Worm (Caenorhabditis elegans) whole organism, L4 larva: ENCODE measurements around the gene lat-2.

Experiments
- D1046.2 ChIP-seq: fragments of 200-800 bp; sonication (Bioruptor generic); IDR thresholded peaks from 2 replicates; pipeline ENCODE4 v1.3.6; 2022; ENCODE audit warnings: missing genetic modification characterization, missing compliant biosample characterization
- F44E2.7 ChIP-seq: fragments of 200-800 bp; sonication (Bioruptor generic); IDR thresholded peaks from 2 replicates; pipeline ENCODE4 v2.1.2; 2022; ENCODE audit warnings: missing genetic modification characterization, missing compliant biosample characterization
- T26A8.4 ChIP-seq: fragments of 200-800 bp; sonication (Bioruptor generic); IDR thresholded peaks from 2 replicates; pipeline ENCODE4 v1.3.6; 2022; ENCODE audit warnings: missing genetic modification characterization, missing compliant biosample characterization
- Y48G9A.11 ChIP-seq: fragments of 200-800 bp; sonication (Bioruptor generic); IDR thresholded peaks from 2 replicates; pipeline ENCODE4 v1.3.6; 2022; ENCODE audit warnings: missing genetic modification reagents, missing genetic modification characterization, missing compliant biosample characterization
- Y5F2A.4 ChIP-seq: fragments of 200-800 bp; sonication (Bioruptor generic); optimal IDR thresholded peaks from 2 replicates; lab custom pipeline; 2018; ENCODE audit warnings: mild to moderate bottlenecking, missing genetic modification characterization, missing compliant biosample characterization
- Y75B8A.6 ChIP-seq: fragments of 200-800 bp; sonication (Bioruptor generic); IDR thresholded peaks from 2 replicates; pipeline ENCODE4 v1.3.6; 2022; ENCODE audit warnings: missing genetic modification reagents, missing genetic modification characterization, missing compliant biosample characterization
- ZK337.2 ChIP-seq: fragments of 200-800 bp; sonication (Bioruptor generic); IDR thresholded peaks from 2 replicates; pipeline ENCODE4 v1.3.6; 2022; ENCODE audit warnings: missing genetic modification reagents, missing genetic modification characterization, missing compliant biosample characterization
- ZK546.5 ChIP-seq, 2 experiments: sonication (generic microtip); optimal IDR thresholded peaks; 2 replicates each; lab custom pipeline; 2017; ENCODE audit warnings: missing biosample characterization in 2 of 2, missing genetic modification characterization in 2 of 2
- aly-2 ChIP-seq: sonication (generic microtip); optimal IDR thresholded peaks from 2 replicates; lab custom pipeline; 2018; ENCODE audit warnings: missing biosample characterization, missing genetic modification characterization
- arid-1 ChIP-seq: fragments of 200-800 bp; sonication (Bioruptor generic); conservative IDR thresholded peaks from 2 replicates; pipeline ENCODE4 v1.3.6; 2022; ENCODE audit warnings: missing genetic modification reagents, missing genetic modification characterization, missing compliant biosample characterization
- attf-4 ChIP-seq: sonication (generic microtip); optimal IDR thresholded peaks from 3 replicates; lab custom pipeline; 2017; ENCODE audit warnings: missing biosample characterization, missing genetic modification characterization
- ceh-28 ChIP-seq: fragments of 150-350 bp; optimal IDR thresholded peaks from 2 replicates; lab custom pipeline; 2014; ENCODE audit warnings: missing biosample characterization, missing genetic modification reagents, missing genetic modification characterization
- ceh-32 ChIP-seq: sonication (generic microtip); optimal IDR thresholded peaks from 2 replicates; lab custom pipeline; 2016; ENCODE audit warnings: mild to moderate bottlenecking, missing genetic modification characterization, missing compliant biosample characterization; ENCODE audit not compliant: poor library complexity
- ceh-62 ChIP-seq: sonication (generic microtip); optimal IDR thresholded peaks from 2 replicates; lab custom pipeline; 2017; ENCODE audit warnings: missing biosample characterization, missing genetic modification characterization
- ceh-82 ChIP-seq: sonication (generic microtip); optimal IDR thresholded peaks from 2 replicates; lab custom pipeline; 2017; ENCODE audit warnings: missing biosample characterization, missing genetic modification characterization
- daf-12 ChIP-seq: fragments of 150-350 bp; optimal IDR thresholded peaks from 2 replicates; lab custom pipeline; 2014; ENCODE audit warnings: missing biosample characterization, missing genetic modification reagents, missing genetic modification characterization
- daf-16 ChIP-seq, 3 experiments: sonication (generic microtip); optimal IDR thresholded peaks; 2 replicates each; lab custom pipeline; 2016 to 2017; ENCODE audit warnings: missing genetic modification characterization in 3 of 3, missing genetic modification reagents in 3 of 3, mild to moderate bottlenecking in 2 of 3, missing compliant biosample characterization in 2 of 3, missing biosample characterization in 1 of 3, moderate library complexity in 1 of 3
- dmd-8 ChIP-seq: fragments of 200-800 bp; sonication (Bioruptor generic); IDR thresholded peaks from 2 replicates; pipeline ENCODE4 v1.3.6; 2022; ENCODE audit warnings: missing genetic modification characterization, missing compliant biosample characterization
- dmd-9 ChIP-seq: fragments of 200-800 bp; sonication (Bioruptor generic); IDR thresholded peaks from 2 replicates; pipeline ENCODE4 v1.3.6; 2022; ENCODE audit warnings: missing genetic modification reagents, missing genetic modification characterization, missing compliant biosample characterization
- egl-27 ChIP-seq: sonication (generic microtip); optimal IDR thresholded peaks from 3 replicates; lab custom pipeline; 2017; ENCODE audit warnings: missing biosample characterization, missing genetic modification reagents, missing genetic modification characterization
- fkh-10 ChIP-seq: fragments of 150-350 bp; optimal IDR thresholded peaks from 2 replicates; lab custom pipeline; 2014; ENCODE audit warnings: missing biosample characterization, missing genetic modification reagents, missing genetic modification characterization
- fos-1 ChIP-seq: fragments of 150-350 bp; optimal IDR thresholded peaks from 2 replicates; lab custom pipeline; 2014; ENCODE audit warnings: missing biosample characterization, missing genetic modification characterization
- gei-8 ChIP-seq: fragments of 200-800 bp; sonication (Bioruptor generic); optimal IDR thresholded peaks from 2 replicates; lab custom pipeline; 2018; ENCODE audit warnings: mild to moderate bottlenecking, missing genetic modification characterization, missing compliant biosample characterization
- hlh-11 ChIP-seq: fragments of 200-800 bp; sonication (Bioruptor generic); optimal IDR thresholded peaks from 2 replicates; lab custom pipeline; 2018; ENCODE audit warnings: mild to moderate bottlenecking, missing genetic modification characterization, missing compliant biosample characterization
- lsy-2 ChIP-seq, 2 experiments: fragments of 150-350 bp in 1 of 2; sonication (generic microtip) in 1 of 2; optimal IDR thresholded peaks; 2 replicates each; lab custom pipeline; 2014 to 2017; ENCODE audit warnings: missing biosample characterization in 2 of 2, missing genetic modification characterization in 2 of 2
- madf-5 ChIP-seq, 2 experiments: fragments of 200-800 bp; sonication (Bioruptor generic); IDR thresholded peaks; 2 replicates each; pipeline ENCODE4 v1.3.6; 2022; ENCODE audit warnings: missing compliant biosample characterization in 2 of 2, missing genetic modification characterization in 2 of 2
- mxl-2 ChIP-seq: fragments of 200-800 bp; sonication (Bioruptor generic); conservative IDR thresholded peaks from 2 replicates; pipeline ENCODE4 v1.3.6; 2022; ENCODE audit warnings: missing genetic modification reagents, missing genetic modification characterization, missing compliant biosample characterization
- nhr-10 ChIP-seq: fragments of 150-350 bp; optimal IDR thresholded peaks from 2 replicates; lab custom pipeline; 2014; ENCODE audit warnings: missing biosample characterization, missing genetic modification characterization
- nhr-102 ChIP-seq: sonication (generic microtip); optimal IDR thresholded peaks from 2 replicates; lab custom pipeline; 2016; ENCODE audit warnings: mild to moderate bottlenecking, missing genetic modification characterization, moderate library complexity, missing compliant biosample characterization
- nhr-11 ChIP-seq: fragments of 150-350 bp; optimal IDR thresholded peaks from 2 replicates; lab custom pipeline; 2014; ENCODE audit warnings: missing biosample characterization, missing genetic modification characterization
- nhr-111 ChIP-seq: fragments of 200-800 bp; sonication (Bioruptor generic); optimal IDR thresholded peaks from 2 replicates; lab custom pipeline; 2018; ENCODE audit warnings: mild to moderate bottlenecking, missing genetic modification characterization, missing compliant biosample characterization
- nhr-48 ChIP-seq: sonication (generic microtip); optimal IDR thresholded peaks from 2 replicates; lab custom pipeline; 2016; ENCODE audit warnings: mild to moderate bottlenecking, missing genetic modification characterization, missing compliant biosample characterization
- sdz-12 ChIP-seq: fragments of 200-800 bp; sonication (Bioruptor generic); optimal IDR thresholded peaks from 2 replicates; lab custom pipeline; 2018; ENCODE audit warnings: mild to moderate bottlenecking, missing genetic modification characterization, missing compliant biosample characterization
- set-16 ChIP-seq: fragments of 200-800 bp; sonication (Bioruptor generic); IDR thresholded peaks from 2 replicates; pipeline ENCODE4 v1.3.6; 2022; ENCODE audit warnings: missing genetic modification reagents, missing genetic modification characterization, missing compliant biosample characterization
- snpc-4 ChIP-seq: fragments of 150-350 bp; optimal IDR thresholded peaks from 2 replicates; lab custom pipeline; 2014; ENCODE audit warnings: missing biosample characterization, missing genetic modification characterization
- unc-39 ChIP-seq: sonication (generic microtip); optimal IDR thresholded peaks from 2 replicates; lab custom pipeline; 2017; ENCODE audit warnings: missing biosample characterization, missing genetic modification characterization
- zip-11 ChIP-seq: fragments of 200-800 bp; sonication (Bioruptor generic); IDR thresholded peaks from 2 replicates; pipeline ENCODE4 v1.3.6; 2022; ENCODE audit warnings: missing genetic modification characterization, missing compliant biosample characterization

Gene lat-2

DNA sequence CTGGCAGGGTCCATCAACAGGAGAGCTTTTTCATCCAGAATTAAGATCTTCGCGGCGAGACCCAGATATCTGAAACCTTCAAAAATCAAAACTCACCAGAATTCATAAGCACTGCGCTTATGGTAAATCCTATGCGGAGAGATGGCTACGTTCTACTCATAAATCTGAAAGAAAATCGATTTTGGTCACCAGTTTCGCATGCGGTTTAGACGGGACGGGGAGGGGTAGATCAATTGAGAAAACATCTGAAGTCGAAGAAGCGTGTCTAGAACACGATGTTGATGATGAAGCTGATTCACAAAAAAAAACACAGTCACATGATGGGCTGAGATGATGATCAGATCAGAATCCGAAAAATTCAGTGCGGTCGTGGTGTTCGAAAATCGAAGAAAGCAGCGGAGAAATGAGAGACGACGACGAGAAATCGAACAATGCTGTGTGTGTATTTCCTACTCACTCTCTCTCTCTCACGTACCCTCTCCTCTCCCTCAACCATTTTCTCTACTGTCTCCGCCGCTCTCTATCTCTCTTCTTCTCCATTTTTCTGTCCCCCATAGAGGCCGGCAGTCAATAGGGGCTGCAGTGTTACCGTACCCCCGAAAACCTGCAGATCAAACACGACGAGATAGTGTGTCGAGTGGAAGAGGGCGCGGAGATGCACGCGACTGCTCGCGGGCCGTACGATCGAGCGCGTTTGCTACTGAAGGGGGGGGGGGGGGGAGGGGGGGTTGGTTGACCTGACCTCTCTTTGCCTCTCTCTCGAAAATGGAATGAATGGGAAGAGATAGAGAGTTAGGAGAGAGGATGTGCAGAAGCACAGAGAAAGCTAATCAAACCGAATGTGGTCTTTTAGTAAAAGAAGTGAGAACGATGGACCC, 17.7 kb downstream of the lat-2 start, which contains the start of gene ntl-2 (continued):
- TF ChIP-seq T26A8.4: peak; percentile 92
- peak in 1 of 2 experiments; percentile 93; a peak in 2 of 4 replicates for TF ChIP-seq madf-5 (GFP tag; IDR thresholded peaks at IDR 0.05; lab: Robert Waterston, UW)
- TF ChIP-seq ZK546.5 (tag; optimal IDR thresholded peaks at IDR 0.05; lab: Kevin White, UChicago): peak; percentile 32 to 96
- TF ChIP-seq Y48G9A.11: no peak
- no peak for TF ChIP-seq snpc-4 (tag; lab: Kevin White, UChicago)
- no peak for TF ChIP-seq attf-4 (tag; lab: Kevin White, UChicago)
- peak; percentile 67 for TF ChIP-seq gei-8 (GFP tag; lab: Kevin White, UChicago)
- TF ChIP-seq dmd-8 (GFP tag; lab: Robert Waterston, UW): no peak
- no peak for TF ChIP-seq aly-2 (tag; lab: Kevin White, UChicago)
- TF ChIP-seq ceh-62 (tag; lab: Kevin White, UChicago): no peak
- no peak for TF ChIP-seq nhr-111 (GFP tag; lab: Kevin White, UChicago)
- peak; percentile 99 for TF ChIP-seq hlh-11
- TF ChIP-seq arid-1 (GFP tag; lab: Robert Waterston, UW): peak; percentile 86
- TF ChIP-seq sdz-12 (GFP tag; lab: Kevin White, UChicago): peak; percentile 61
- TF ChIP-seq ceh-28 (tag; lab: Kevin White, UChicago): peak; percentile 71
- no peak for TF ChIP-seq daf-12 (tag; lab: Kevin White, UChicago)
- TF ChIP-seq lsy-2 (tag; optimal IDR thresholded peaks at IDR 0.05; lab: Kevin White, UChicago): peak; percentile 98 to 99
- TF ChIP-seq ZK337.2: 0 out of 2 replicates have a peak, but pooled peaks have one; percentile 19
- TF ChIP-seq dmd-9 (GFP tag; lab: Robert Waterston, UW): peak; percentile 87
- peak; percentile 90 for TF ChIP-seq nhr-11 (tag; lab: Kevin White, UChicago)
- TF ChIP-seq nhr-102 (tag; lab: Kevin White, UChicago): peak; percentile 79
- no peak for TF ChIP-seq Y75B8A.6
- TF ChIP-seq fos-1 (tag; lab: Kevin White, UChicago): no peak
- 0 out of 2 replicates have a peak, but pooled peaks have one; percentile 27 for TF ChIP-seq mxl-2 (GFP tag; lab: Robert Waterston, UW)
- 0 out of 2 replicates have a peak, but pooled peaks have one; percentile 7 for TF ChIP-seq F44E2.7
- TF ChIP-seq unc-39 (tag; lab: Kevin White, UChicago): no peak
- peak in 1 of 2 experiments; percentile 81 for TF ChIP-seq daf-16 (GFP tag; optimal IDR thresholded peaks at IDR 0.05; lab: Kevin White, UChicago)
- TF ChIP-seq daf-16 (tag; optimal IDR thresholded peaks at IDR 0.05; lab: Kevin White, UChicago): peak; percentile 88
- TF ChIP-seq ceh-82: no peak
- peak; percentile 14 for TF ChIP-seq nhr-10
- peak; percentile 100 for TF ChIP-seq set-16

DNA sequence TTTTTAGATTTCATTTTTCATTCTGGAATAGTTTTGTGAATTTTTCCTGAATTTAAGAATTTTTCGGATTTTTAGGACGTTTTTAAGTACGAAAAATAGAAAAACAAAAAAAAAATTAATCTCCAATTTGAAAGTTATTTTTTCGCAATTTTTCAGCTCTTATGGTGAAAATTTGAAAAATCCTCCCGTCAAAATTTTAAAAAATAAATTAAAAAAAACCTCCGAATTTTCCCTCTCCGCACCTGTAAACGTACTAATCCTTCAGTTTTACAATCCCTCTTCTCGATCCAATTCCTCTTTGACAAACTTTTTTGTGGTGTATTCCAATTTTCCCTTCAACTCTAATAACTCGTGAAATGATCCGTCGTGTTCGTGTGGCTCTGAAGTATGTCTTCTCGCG, 19.3 kb downstream of the lat-2 start, which contains the start of gene B0286.1:
Gene B0286.1 (plus strand): TSS at position 301 of the 400 bp plus-strand sequence.
- TF ChIP-seq snpc-4 (tag; lab: Kevin White, UChicago) (no peak), D1046.2 (GFP tag; lab: Robert Waterston, UW) (no peak), nhr-48 (no peak), ceh-32 (tag; lab: Kevin White, UChicago) (no peak), fkh-10 (GFP tag; lab: Kevin White, UChicago) (no peak), Y5F2A.4 (GFP tag; lab: Kevin White, UChicago) (no peak), zip-11 (no peak), gei-8 (GFP tag; lab: Kevin White, UChicago) (no peak), egl-27 (tag; lab: Kevin White, UChicago) (no peak)
